Fruit fly (Drosophila melanogaster) whole organism, embryonic: ENCODE measurements around the gene Trax.

Source experiments
- BtbVII ChIP-seq: fragments of 200-800 bp; sonication (Bioruptor generic); optimal IDR thresholded peaks from 3 replicates; lab custom pipeline; 2017; ENCODE audit warnings: missing biosample characterization, mild to moderate bottlenecking, missing genetic modification characterization
- CG10147 ChIP-seq: fragments of 200-800 bp; sonication (Bioruptor generic); optimal IDR thresholded peaks from 2 replicates; lab custom pipeline; 2019; ENCODE audit warnings: missing biosample characterization, mild to moderate bottlenecking, missing genetic modification characterization, moderate library complexity
- CG10209 ChIP-seq: fragments of 200-800 bp; sonication (Bioruptor generic); optimal IDR thresholded peaks from 3 replicates; lab custom pipeline; 2017; ENCODE audit warnings: missing biosample characterization, mild to moderate bottlenecking, missing genetic modification characterization, missing genetic modification reagents
- CG10267 ChIP-seq: fragments of 200-800 bp; sonication (Bioruptor generic); optimal IDR thresholded peaks from 2 replicates; lab custom pipeline; 2018; ENCODE audit warnings: missing biosample characterization, mild to moderate bottlenecking, missing genetic modification characterization, moderate library complexity
- CG10462 ChIP-seq: fragments of 200-800 bp; sonication (Bioruptor generic); optimal IDR thresholded peaks from 2 replicates; lab custom pipeline; 2016; ENCODE audit warnings: missing biosample characterization, missing genetic modification characterization
- CG10543 ChIP-seq: fragments of 200-800 bp; sonication (Bioruptor generic); optimal IDR thresholded peaks from 3 replicates; lab custom pipeline; 2017; ENCODE audit warnings: missing biosample characterization, mild to moderate bottlenecking, missing genetic modification characterization, moderate library complexity
- CG10979 ChIP-seq: fragments of 200-800 bp; sonication (Bioruptor generic); optimal IDR thresholded peaks from 2 replicates; lab custom pipeline; 2018; ENCODE audit warnings: missing biosample characterization, mild to moderate bottlenecking, missing genetic modification characterization, moderate library complexity
- CG11723 ChIP-seq: fragments of 200-800 bp; sonication (Bioruptor generic); optimal IDR thresholded peaks from 2 replicates; lab custom pipeline; 2017; ENCODE audit warnings: missing biosample characterization, mild to moderate bottlenecking, missing genetic modification characterization
- CG12769 ChIP-seq: fragments of 200-800 bp; sonication (Bioruptor generic); optimal IDR thresholded peaks from 2 replicates; lab custom pipeline; 2019; ENCODE audit warnings: missing biosample characterization, mild to moderate bottlenecking, missing genetic modification characterization, moderate library complexity
- CG13296 ChIP-seq: fragments of 200-800 bp; sonication (Bioruptor generic); optimal IDR thresholded peaks from 3 replicates; lab custom pipeline; 2018; ENCODE audit warnings: missing biosample characterization, mild to moderate bottlenecking, missing genetic modification characterization
- CG14441 ChIP-seq: fragments of 200-800 bp; sonication (Bioruptor generic); IDR thresholded peaks from 2 replicates; pipeline ENCODE4 v1.3.6; 2022; ENCODE audit warnings: missing biosample characterization, missing genetic modification characterization
- CG14710 ChIP-seq: fragments of 200-800 bp; sonication (Bioruptor generic); optimal IDR thresholded peaks from 3 replicates; lab custom pipeline; 2019; ENCODE audit warnings: missing biosample characterization, mild to moderate bottlenecking, missing genetic modification characterization, moderate library complexity
- CG15073 ChIP-seq: fragments of 200-800 bp; sonication (Bioruptor generic); optimal IDR thresholded peaks from 2 replicates; lab custom pipeline; 2016; ENCODE audit warnings: missing biosample characterization, missing genetic modification characterization
- CG16813 ChIP-seq: fragments of 200-800 bp; sonication (Bioruptor generic); IDR thresholded peaks from 3 replicates; pipeline ENCODE4 v1.3.6; 2022; ENCODE audit warnings: missing biosample characterization, missing genetic modification characterization; ENCODE audit not compliant: partially characterized antibody
- CG18619 ChIP-seq: fragments of 200-800 bp; sonication (Bioruptor generic); optimal IDR thresholded peaks from 3 replicates; lab custom pipeline; 2017; ENCODE audit warnings: missing biosample characterization, mild to moderate bottlenecking, missing genetic modification characterization
- CG2889 ChIP-seq: fragments of 200-800 bp; sonication (Bioruptor generic); IDR thresholded peaks from 3 replicates; pipeline ENCODE4 v1.3.6; 2022; ENCODE audit warnings: missing biosample characterization, missing genetic modification characterization
- CG31224 ChIP-seq: fragments of 200-800 bp; sonication (Bioruptor generic); IDR thresholded peaks from 2 replicates; pipeline ENCODE4 v1.3.6; 2022; ENCODE audit warnings: missing biosample characterization, missing genetic modification characterization
- CG3838 ChIP-seq: fragments of 200-800 bp; sonication (Bioruptor generic); optimal IDR thresholded peaks from 3 replicates; lab custom pipeline; 2016; ENCODE audit warnings: missing biosample characterization, missing genetic modification characterization
- CG4360 ChIP-seq: fragments of 200-800 bp; sonication (Bioruptor generic); IDR thresholded peaks from 2 replicates; pipeline ENCODE4 v1.3.6; 2022; ENCODE audit warnings: missing biosample characterization, missing genetic modification characterization
- CG5180 ChIP-seq: fragments of 200-800 bp; sonication (Bioruptor generic); optimal IDR thresholded peaks from 3 replicates; lab custom pipeline; 2017; ENCODE audit warnings: missing biosample characterization, missing genetic modification characterization, mild to moderate bottlenecking, moderate library complexity, missing genetic modification reagents
- CG8765 ChIP-seq: fragments of 200-800 bp; sonication (Bioruptor generic); IDR thresholded peaks from 2 replicates; pipeline ENCODE4 v1.3.6; 2022; ENCODE audit warnings: missing biosample characterization, missing genetic modification characterization
- CG9876 ChIP-seq: fragments of 200-800 bp; sonication (Bioruptor generic); optimal IDR thresholded peaks from 2 replicates; lab custom pipeline; 2016; ENCODE audit warnings: missing biosample characterization, missing genetic modification characterization
- CHES-1-like ChIP-seq: fragments of 200-800 bp; sonication (Bioruptor generic); optimal IDR thresholded peaks from 2 replicates; lab custom pipeline; 2016; ENCODE audit warnings: missing biosample characterization, missing genetic modification characterization
- CTCF ChIP-seq: fragments of 200-800 bp; sonication (Bioruptor generic); optimal IDR thresholded peaks from 2 replicates; lab custom pipeline; 2017; ENCODE audit warnings: missing biosample characterization, mild to moderate bottlenecking, missing genetic modification characterization, moderate library complexity
- Dfd ChIP-seq, 2 experiments: fragments of >200 bp; optimal IDR thresholded peaks; 2 replicates each; lab custom pipeline; 2017; ENCODE audit warnings: missing biosample characterization in 2 of 2, missing genetic modification characterization in 2 of 2
- E2f1 ChIP-seq: fragments of 200-800 bp; sonication (Bioruptor generic); IDR thresholded peaks from 2 replicates; pipeline ENCODE4 v1.3.6; 2022; ENCODE audit warnings: missing biosample characterization, missing genetic modification characterization
- HLHmδ ChIP-seq: fragments of 200-800 bp; sonication (Bioruptor generic); optimal IDR thresholded peaks from 2 replicates; lab custom pipeline; 2018; ENCODE audit warnings: missing biosample characterization, mild to moderate bottlenecking, missing genetic modification characterization, moderate library complexity
- Hr3 ChIP-seq: fragments of 200-800 bp; sonication (Bioruptor generic); optimal IDR thresholded peaks from 3 replicates; lab custom pipeline; 2016; ENCODE audit warnings: missing biosample characterization, missing genetic modification characterization
- Meics ChIP-seq: fragments of 200-800 bp; sonication (Bioruptor generic); optimal IDR thresholded peaks from 2 replicates; lab custom pipeline; 2017; ENCODE audit warnings: missing biosample characterization, mild to moderate bottlenecking, missing genetic modification characterization
- NfI ChIP-seq: fragments of 200-800 bp; sonication (Bioruptor generic); optimal IDR thresholded peaks from 3 replicates; lab custom pipeline; 2018; ENCODE audit warnings: missing biosample characterization, mild to moderate bottlenecking, missing genetic modification characterization, moderate library complexity
- Side ChIP-seq: fragments of 200-800 bp; sonication (Bioruptor generic); optimal IDR thresholded peaks from 2 replicates; lab custom pipeline; 2016; ENCODE audit warnings: missing biosample characterization, missing genetic modification characterization
- Sox100B ChIP-seq: fragments of 200-800 bp; sonication (Bioruptor generic); optimal IDR thresholded peaks from 3 replicates; lab custom pipeline; 2018; ENCODE audit warnings: missing biosample characterization, mild to moderate bottlenecking, missing genetic modification characterization
- Spps ChIP-seq: fragments of 200-800 bp; sonication (Bioruptor generic); optimal IDR thresholded peaks from 2 replicates; lab custom pipeline; 2018; ENCODE audit warnings: missing biosample characterization, mild to moderate bottlenecking, missing genetic modification characterization
- Stat92E ChIP-seq, 3 experiments: fragments of >200 bp in 2 of 3; fragments of 200-800 bp in 1 of 3; sonication (Bioruptor generic) in 1 of 3; optimal IDR thresholded peaks; 2 replicates each; lab custom pipeline; 2017 to 2019; ENCODE audit warnings: missing biosample characterization in 3 of 3, missing genetic modification characterization in 3 of 3, mild to moderate bottlenecking in 1 of 3, moderate library complexity in 1 of 3
- TFAM ChIP-seq: fragments of 200-800 bp; sonication (Bioruptor generic); optimal IDR thresholded peaks from 2 replicates; lab custom pipeline; 2017; ENCODE audit warnings: missing biosample characterization, missing genetic modification characterization, inconsistent platforms
- Tbp ChIP-seq: fragments of >200 bp; optimal IDR thresholded peaks from 2 replicates; lab custom pipeline; 2018; ENCODE audit warnings: missing biosample characterization, missing genetic modification characterization
- Xbp1 ChIP-seq: fragments of 200-800 bp; sonication (Bioruptor generic); optimal IDR thresholded peaks from 3 replicates; lab custom pipeline; 2016; ENCODE audit warnings: missing biosample characterization, mild to moderate bottlenecking, missing genetic modification characterization
- amos ChIP-seq: fragments of 200-800 bp; sonication (Bioruptor generic); IDR thresholded peaks from 2 replicates; pipeline ENCODE4 v1.3.6; 2022; ENCODE audit warnings: missing biosample characterization, missing genetic modification characterization; ENCODE audit not compliant: partially characterized antibody
- ara ChIP-seq: fragments of 200-800 bp; sonication (Bioruptor generic); IDR thresholded peaks from 2 replicates; pipeline ENCODE4 v1.3.6; 2022; ENCODE audit warnings: missing biosample characterization, missing genetic modification characterization
- bigmax ChIP-seq: fragments of 200-800 bp; sonication (Bioruptor generic); optimal IDR thresholded peaks from 2 replicates; lab custom pipeline; 2018; ENCODE audit warnings: missing biosample characterization, mild to moderate bottlenecking, missing genetic modification characterization
- bowl ChIP-seq: fragments of 200-800 bp; sonication (Bioruptor generic); IDR thresholded peaks from 2 replicates; pipeline ENCODE4 v1.3.6; 2022; ENCODE audit warnings: missing biosample characterization, missing genetic modification characterization
- cato ChIP-seq: fragments of 200-800 bp; sonication (Bioruptor generic); optimal IDR thresholded peaks from 2 replicates; lab custom pipeline; 2016; ENCODE audit warnings: missing biosample characterization, missing genetic modification characterization, borderline replicate concordance
- danr ChIP-seq: fragments of 200-800 bp; sonication (Bioruptor generic); IDR thresholded peaks from 2 replicates; pipeline ENCODE4 v1.3.6; 2022; ENCODE audit warnings: missing biosample characterization, missing genetic modification characterization
- exex ChIP-seq: fragments of 200-800 bp; sonication (Bioruptor generic); optimal IDR thresholded peaks from 4 replicates; lab custom pipeline; 2018; ENCODE audit warnings: missing biosample characterization, mild to moderate bottlenecking, missing genetic modification characterization, moderate library complexity
- gcm2 ChIP-seq: fragments of 200-800 bp; sonication (Bioruptor generic); optimal IDR thresholded peaks from 2 replicates; lab custom pipeline; 2016; ENCODE audit warnings: missing biosample characterization, missing genetic modification characterization
- grn ChIP-seq: fragments of 200-800 bp; sonication (Bioruptor generic); optimal IDR thresholded peaks from 3 replicates; lab custom pipeline; 2017; ENCODE audit warnings: missing biosample characterization, missing genetic modification characterization
- her ChIP-seq: fragments of 200-800 bp; sonication (Bioruptor generic); optimal IDR thresholded peaks from 2 replicates; lab custom pipeline; 2016; ENCODE audit warnings: missing biosample characterization, missing genetic modification characterization
- insv ChIP-seq, 2 experiments: fragments of 200-800 bp; sonication (Bioruptor generic); optimal IDR thresholded peaks; 3 replicates each; lab custom pipeline; 2016 to 2018; ENCODE audit warnings: missing biosample characterization in 2 of 2, missing genetic modification characterization in 2 of 2
- kay ChIP-seq: fragments of 200-800 bp; sonication (Bioruptor generic); optimal IDR thresholded peaks from 2 replicates; lab custom pipeline; 2016; ENCODE audit warnings: missing biosample characterization, missing genetic modification characterization
- phol ChIP-seq: fragments of 200-800 bp; sonication (Bioruptor generic); optimal IDR thresholded peaks from 3 replicates; lab custom pipeline; 2018; ENCODE audit warnings: missing biosample characterization, mild to moderate bottlenecking, missing genetic modification characterization, moderate library complexity
- repo ChIP-seq: fragments of 200-800 bp; sonication (Bioruptor generic); optimal IDR thresholded peaks from 2 replicates; lab custom pipeline; 2016; ENCODE audit warnings: missing biosample characterization, missing genetic modification characterization
- zen ChIP-seq: fragments of 200-800 bp; sonication (Bioruptor generic); optimal IDR thresholded peaks from 3 replicates; lab custom pipeline; 2018; ENCODE audit warnings: missing biosample characterization, mild to moderate bottlenecking, missing genetic modification characterization, moderate library complexity

Trax gene

dm6 chr3R:15402654-15403053 is 41.2 kb downstream of the Trax start (continued):
- TF ChIP-seq ara (GFP tag; lab: Robert Waterston, UW) = no peak
- no peak for TF ChIP-seq HLHmδ (GFP tag; lab: Kevin White, UChicago)
- TF ChIP-seq CG11723 = no peak
- no peak for TF ChIP-seq zen
- TF ChIP-seq kay (GFP tag; lab: Kevin White, UChicago) = no peak
- TF ChIP-seq NfI (GFP tag; lab: Kevin White, UChicago) = no peak
- no peak for TF ChIP-seq TFAM (GFP tag; lab: Kevin White, UChicago)
- peak; percentile 61 for TF ChIP-seq BtbVII (GFP tag; lab: Kevin White, UChicago)
- peak; percentile 76 for TF ChIP-seq CG13296
- no peak for TF ChIP-seq CG3838 (GFP tag; lab: Kevin White, UChicago)
- TF ChIP-seq CG10543 (GFP tag; lab: Kevin White, UChicago) = peak; percentile 53
- no peak for TF ChIP-seq CG14710 (tag; lab: Kevin White, UChicago)
- no peak for TF ChIP-seq CG10979
- TF ChIP-seq CG10147 (GFP tag; lab: Kevin White, UChicago) = peak; percentile 16
- TF ChIP-seq CG8765 (GFP tag; lab: Robert Waterston, UW) = no peak
- TF ChIP-seq Xbp1 (GFP tag; lab: Kevin White, UChicago) = no peak
- TF ChIP-seq bigmax (GFP tag; lab: Kevin White, UChicago) = no peak
- TF ChIP-seq CG18619 (GFP tag; lab: Kevin White, UChicago) = no peak
- TF ChIP-seq CG10267 (tag; lab: Kevin White, UChicago) = no peak
- no peak for TF ChIP-seq CG4360 (GFP tag; lab: Robert Waterston, UW)
- TF ChIP-seq insv (GFP tag; optimal IDR thresholded peaks at IDR 0.05; lab: Kevin White, UChicago) = no peak
- TF ChIP-seq Sox100B = no peak
- TF ChIP-seq Dfd (GFP tag; optimal IDR thresholded peaks at IDR 0.05; lab: Kevin White, UChicago) = no peak
- no peak for TF ChIP-seq CG10462 (GFP tag; lab: Kevin White, UChicago)
- TF ChIP-seq Hr3 (GFP tag; lab: Kevin White, UChicago) = no peak
- TF ChIP-seq CG15073 (GFP tag; lab: Kevin White, UChicago) = no peak
- TF ChIP-seq grn (GFP tag; lab: Kevin White, UChicago) = no peak
- no peak for TF ChIP-seq CTCF (GFP tag; lab: Kevin White, UChicago)
- no peak for TF ChIP-seq her (GFP tag; lab: Kevin White, UChicago)
- no peak for TF ChIP-seq CG14441
- peak; percentile 24 for TF ChIP-seq Meics
- TF ChIP-seq bowl (GFP tag; lab: Robert Waterston, UW) = no peak
- TF ChIP-seq Stat92E (GFP tag; optimal IDR thresholded peaks at IDR 0.05; lab: Kevin White, UChicago) = no peak
- TF ChIP-seq Tbp = no peak
- peak; percentile 22 for TF ChIP-seq CG5180 (GFP tag; lab: Kevin White, UChicago)
- TF ChIP-seq CG12769 (tag; lab: Kevin White, UChicago) = no peak
- no peak for TF ChIP-seq gcm2 (GFP tag; lab: Kevin White, UChicago)
- no peak for TF ChIP-seq CG2889 (GFP tag; lab: Robert Waterston, UW)
- TF ChIP-seq CHES-1-like (GFP tag; lab: Kevin White, UChicago) = no peak
- no peak for TF ChIP-seq repo (GFP tag; lab: Kevin White, UChicago)
- no peak for TF ChIP-seq CG10209 (GFP tag; lab: Kevin White, UChicago)
- no peak for TF ChIP-seq danr (GFP tag; lab: Robert Waterston, UW)
- TF ChIP-seq cato (GFP tag; lab: Kevin White, UChicago) = no peak
- TF ChIP-seq exex (tag; lab: Kevin White, UChicago) = peak; percentile 5
- no peak for TF ChIP-seq CG31224
- TF ChIP-seq CG9876 = no peak
- no peak for TF ChIP-seq Spps (tag; lab: Kevin White, UChicago)
- TF ChIP-seq phol (tag; lab: Kevin White, UChicago) = no peak
- TF ChIP-seq CG16813 (GFP tag; lab: Robert Waterston, UW) = no peak
- no peak for TF ChIP-seq amos
- no peak for TF ChIP-seq E2f1 (GFP tag; lab: Robert Waterston, UW)
- TF ChIP-seq Side = no peak
